Worm (Caenorhabditis elegans): ENCODE results near the gene col-160.

Gene col-160

DNA sequence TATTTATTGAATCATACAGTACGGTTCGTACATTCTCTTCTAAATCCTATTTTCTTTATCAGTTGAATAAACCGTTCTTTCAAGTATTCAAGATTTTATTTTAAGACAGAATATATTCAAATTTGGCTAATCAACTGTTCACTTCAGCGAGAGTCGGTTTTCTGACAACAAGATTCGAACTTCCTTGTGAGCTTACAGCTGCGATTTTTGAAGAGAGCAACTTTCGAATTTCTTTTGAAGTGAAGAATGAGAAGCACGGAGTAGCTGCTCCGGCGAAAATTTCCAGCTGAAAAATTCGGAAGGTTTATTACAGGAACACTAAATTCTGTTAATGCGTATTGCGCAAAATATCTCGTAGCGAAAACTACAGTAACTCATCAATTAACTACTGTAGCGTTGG lies 20.5 kb downstream of the col-160 start:
- TF ChIP-seq aha-1 (tag), result peak; percentile 77
- no peak for TF ChIP-seq nhr-28 (tag; optimal IDR thresholded peaks at IDR 0.05)

- TF ChIP-seq F37D6.2 (tag; optimal IDR thresholded peaks at IDR 0.05) (no peak), ama-1 (optimal IDR thresholded peaks at IDR 0.05) (peak; percentile 52), unc-62 (GFP tag; optimal IDR thresholded peaks at IDR 0.05 in 1 of 2) (peak in 1 of 2 experiments; percentile 95), unc-62 (tag; optimal IDR thresholded peaks at IDR 0.05) (no peak)
Measured at ce11 chrV:13179986-13180591, 21.9 kb downstream of the col-160 start, which contains the start of gene cni-1. Gene cni-1 (plus strand): TSS chrV:13180330.

DNA sequence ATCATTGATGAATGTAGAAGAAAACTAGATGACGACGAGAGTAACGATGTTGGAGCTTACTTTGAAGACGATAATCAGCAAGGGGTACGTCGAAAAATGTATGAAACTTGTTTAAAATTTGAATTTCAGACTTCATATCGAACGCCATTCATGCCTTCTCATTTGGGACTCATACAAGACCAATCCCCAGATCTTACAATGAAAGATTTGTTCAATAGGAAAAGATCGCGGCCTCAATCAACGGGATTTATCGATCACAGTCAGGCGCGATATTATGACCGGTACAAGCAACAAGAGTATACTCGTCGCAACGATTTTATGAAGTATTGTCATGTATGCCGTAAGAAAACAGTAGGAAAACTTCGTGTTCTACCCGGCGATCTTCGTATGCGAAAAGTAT lies 25.2 kb downstream of the col-160 start:
- peak; percentile 17 for TF ChIP-seq aha-1 (tag)
- TF ChIP-seq unc-62 (GFP tag; optimal IDR thresholded peaks at IDR 0.05 in 1 of 2), result peak in 1 of 2 experiments; percentile 96
- no peak for TF ChIP-seq unc-62 (tag; optimal IDR thresholded peaks at IDR 0.05)
- no peak for TF ChIP-seq nhr-28 (tag; optimal IDR thresholded peaks at IDR 0.05)

ce11 chrV:13176117-13176753 lies 25.8 kb downstream of the col-160 start, which contains the start of gene him-17:
Gene him-17 (plus strand): TSS chrV:13176711.
- TF ChIP-seq ctbp-1 (GFP tag; IDR thresholded peaks at IDR 0.05), result no peak
- TF ChIP-seq daf-19 (GFP tag; conservative IDR thresholded peaks at IDR 0.05), result 0 out of 2 replicates have a peak, but pooled peaks have one; percentile 22
- peak; percentile 88 for TF ChIP-seq mes-2 (tag; optimal IDR thresholded peaks at IDR 0.05; ENCODE audit: poor library complexity, severe bottlenecking)
- no peak for TF ChIP-seq zip-11 (GFP tag; IDR thresholded peaks at IDR 0.05)
- peak; percentile 62 for TF ChIP-seq dve-1 (tag; optimal IDR thresholded peaks at IDR 0.05; ENCODE audit: insufficient read depth)
- peak; percentile 37 for TF ChIP-seq duxl-1 (tag; optimal IDR thresholded peaks at IDR 0.05; ENCODE audit: poor library complexity)
- TF ChIP-seq daf-16 (GFP tag; optimal IDR thresholded peaks at IDR 0.05), result no peak
- peak; percentile 36 for TF ChIP-seq daf-16 (tag; optimal IDR thresholded peaks at IDR 0.05)
- peak; percentile 53 for TF ChIP-seq nhr-6 (tag; optimal IDR thresholded peaks at IDR 0.05)
- TF ChIP-seq dpl-1 (GFP tag; optimal IDR thresholded peaks at IDR 0.05), result peak; percentile 25
- TF ChIP-seq nhr-41 (GFP tag; IDR thresholded peaks at IDR 0.05), result no peak
- peak; percentile 50; the same call in 1 of the 2 replicates for TF ChIP-seq hmg-1.1 (GFP tag; IDR thresholded peaks at IDR 0.05)
- TF ChIP-seq mdl-1 (tag; optimal IDR thresholded peaks at IDR 0.05), result no peak
- TF ChIP-seq hlh-11 (tag; optimal IDR thresholded peaks at IDR 0.05), result peak; percentile 32
- TF ChIP-seq lin-38 (GFP tag; IDR thresholded peaks at IDR 0.05), result peak; percentile 34
- peak; percentile 7 for TF ChIP-seq rbr-2 (tag; optimal IDR thresholded peaks at IDR 0.05)
- TF ChIP-seq aha-1 (tag), result peak; percentile 30

DNA sequence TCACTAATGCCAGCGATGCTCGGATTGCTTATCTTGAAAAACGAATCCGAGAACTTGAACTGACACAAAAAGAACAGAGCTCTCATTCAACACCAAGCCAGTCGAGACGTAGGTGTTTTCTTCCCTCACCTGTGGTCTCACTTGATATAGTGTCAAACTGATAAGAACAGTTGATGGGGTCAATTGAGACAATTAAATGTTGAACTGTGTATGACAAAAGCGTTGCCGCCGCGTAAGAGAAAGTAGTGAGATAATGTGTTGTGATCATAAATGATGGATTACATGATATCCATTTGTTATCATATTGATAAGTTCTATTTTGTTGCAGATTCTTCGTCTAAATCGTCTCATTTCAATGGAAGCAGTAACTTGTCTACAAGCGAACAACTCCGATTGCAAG lies 28.3 kb downstream of the col-160 start:
- TF ChIP-seq daf-16 (GFP tag; optimal IDR thresholded peaks at IDR 0.05) (no peak), daf-16 (tag; optimal IDR thresholded peaks at IDR 0.05) (peak; percentile 5), nhr-41 (GFP tag; IDR thresholded peaks at IDR 0.05) (peak; percentile 27; the same call in 1 of the 2 replicates), nhr-28 (tag; optimal IDR thresholded peaks at IDR 0.05) (peak; percentile 56), skn-1 (tag; optimal IDR thresholded peaks at IDR 0.05) (no peak), mxl-3 (GFP tag; optimal IDR thresholded peaks at IDR 0.05) (peak; percentile 9), sdz-12 (GFP tag; optimal IDR thresholded peaks at IDR 0.05) (no peak), php-3 (GFP tag; IDR thresholded peaks at IDR 0.05) (0 out of 2 replicates have a peak, but pooled peaks have one; percentile 15), hlh-30 (tag; optimal IDR thresholded peaks at IDR 0.05; ENCODE audit: insufficient read depth) (peak; percentile 11), aha-1 (tag) (peak; percentile 53)

DNA sequence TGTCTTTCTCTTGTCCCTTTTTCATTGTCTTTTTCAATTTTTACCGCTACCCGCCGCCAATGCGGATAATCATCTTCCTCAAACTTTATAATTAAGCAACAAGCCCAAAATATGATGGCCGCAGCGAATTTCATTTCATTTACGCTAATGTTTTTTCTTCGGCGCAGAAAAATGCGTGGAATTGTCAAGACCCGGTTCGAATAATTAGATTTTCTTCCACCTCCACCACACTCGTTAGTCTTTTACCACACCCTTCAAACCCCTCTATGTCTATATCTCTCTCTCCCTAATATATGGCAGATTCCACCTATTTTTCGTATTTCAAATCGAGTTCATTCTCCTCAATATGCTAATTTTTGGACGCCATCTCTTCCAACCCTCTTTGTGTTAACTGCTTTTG lies 31.5 kb downstream of the col-160 start:
- TF ChIP-seq unc-62 (GFP tag; optimal IDR thresholded peaks at IDR 0.05 in 1 of 2) (peak in 1 of 2 experiments; percentile 63), unc-62 (tag; optimal IDR thresholded peaks at IDR 0.05) (no peak), D1046.2 (GFP tag; IDR thresholded peaks at IDR 0.05) (no peak)
